Fruit fly (Drosophila melanogaster): ENCODE data around the gene mgl.

mgl gene

dm6 chrX:9355996-9356708, 143.8 kb downstream of the mgl start, which contains the start of the genes Zdhhc8 and BCL7-like (continued):
- TF ChIP-seq Blimp-1 (GFP tag; optimal IDR thresholded peaks at IDR 0.05) (peak; percentile 23), Doc2 (GFP tag; IDR thresholded peaks at IDR 0.05) (no peak), dmrt11E (tag; optimal IDR thresholded peaks at IDR 0.05) (peak; percentile 37), CG10462 (GFP tag; optimal IDR thresholded peaks at IDR 0.05) (peak; percentile 38), vnd (GFP tag; IDR thresholded peaks at IDR 0.05; ENCODE audit: partially characterized antibody) (peak; percentile 98), CG30403 (GFP tag; optimal IDR thresholded peaks at IDR 0.05) (peak; percentile 56), lmd (GFP tag; IDR thresholded peaks at IDR 0.05) (peak; percentile 35; the same call in 1 of the 2 replicates), CG33213 (GFP tag; optimal IDR thresholded peaks at IDR 0.05) (no peak), Lim3 (GFP tag; IDR thresholded peaks at IDR 0.05) (no peak), CG10959 (GFP tag; IDR thresholded peaks at IDR 0.05) (no peak), CoRest (tag; optimal IDR thresholded peaks at IDR 0.05) (peak; percentile 63), CG17802 (tag; optimal IDR thresholded peaks at IDR 0.05) (no peak), CG9437 (GFP tag; optimal IDR thresholded peaks at IDR 0.05) (peak; percentile 2), CG31224 (GFP tag; IDR thresholded peaks at IDR 0.05) (no peak), Spps (tag; optimal IDR thresholded peaks at IDR 0.05) (no peak), Lhr (GFP tag; optimal IDR thresholded peaks at IDR 0.05) (peak; percentile 71), ATbp (GFP tag; optimal IDR thresholded peaks at IDR 0.05) (no peak)

- peak; percentile 92 for TF ChIP-seq psq (GFP tag; optimal IDR thresholded peaks at IDR 0.05)
- peak in 1 of 2 experiments; percentile 46 for TF ChIP-seq Trl (optimal IDR thresholded peaks at IDR 0.05)
- no peak for TF ChIP-seq Trl (GFP tag; optimal IDR thresholded peaks at IDR 0.05)
- peak; percentile 50 for TF ChIP-seq CG1832 (GFP tag; optimal IDR thresholded peaks at IDR 0.05)
- no peak for TF ChIP-seq CG14441 (GFP tag; IDR thresholded peaks at IDR 0.05)
- TF ChIP-seq Sox100B (GFP tag; optimal IDR thresholded peaks at IDR 0.05) = peak; percentile 13
- TF ChIP-seq CG9437 (GFP tag; optimal IDR thresholded peaks at IDR 0.05) = no peak
- TF ChIP-seq Asciz (GFP tag; optimal IDR thresholded peaks at IDR 0.05) = peak; percentile 31
- peak; percentile 23 for TF ChIP-seq sd (tag; optimal IDR thresholded peaks at IDR 0.05)
- peak; percentile 30; the same call in 1 of the 2 replicates for TF ChIP-seq CG9932 (GFP tag; IDR thresholded peaks at IDR 0.05)
- no peak for TF ChIP-seq dan (GFP tag; IDR thresholded peaks at IDR 0.05)
- peak; percentile 15 for TF ChIP-seq Meics (GFP tag; optimal IDR thresholded peaks at IDR 0.05)
- TF ChIP-seq Tbp (GFP tag; optimal IDR thresholded peaks at IDR 0.05) = no peak
- TF ChIP-seq Dbx (GFP tag; IDR thresholded peaks at IDR 0.05) = peak; percentile 60; the same call in 1 of the 3 replicates
- peak; percentile 16 for TF ChIP-seq CG2678 (tag; optimal IDR thresholded peaks at IDR 0.05)
- TF ChIP-seq unpg (GFP tag; optimal IDR thresholded peaks at IDR 0.05) = peak; percentile 1
- no peak for TF ChIP-seq zf30C (GFP tag; optimal IDR thresholded peaks at IDR 0.05)
- peak; percentile 17 for TF ChIP-seq Sox102F (GFP tag; optimal IDR thresholded peaks at IDR 0.05)
- peak; percentile 24; the same call in 1 of the 2 replicates for TF ChIP-seq Drgx (GFP tag; IDR thresholded peaks at IDR 0.05)
- 0 out of 3 replicates have a peak, but pooled peaks have one; percentile 28 for TF ChIP-seq CG2199 (GFP tag; IDR thresholded peaks at IDR 0.05)
- peak; percentile 87 for TF ChIP-seq sens (GFP tag)
- TF ChIP-seq gem (tag; optimal IDR thresholded peaks at IDR 0.05) = peak; percentile 15
- no peak for TF ChIP-seq br (optimal IDR thresholded peaks at IDR 0.05)
- peak; percentile 82 for TF ChIP-seq crol (GFP tag; IDR thresholded peaks at IDR 0.05)
- no peak for TF ChIP-seq scrt (GFP tag; optimal IDR thresholded peaks at IDR 0.05)
- TF ChIP-seq Hr51 (GFP tag; optimal IDR thresholded peaks at IDR 0.05) = no peak
- TF ChIP-seq CG3163 (GFP tag; optimal IDR thresholded peaks at IDR 0.05) = peak; percentile 2
- TF ChIP-seq fd96Cb (tag; optimal IDR thresholded peaks at IDR 0.05) = peak; percentile 7
- peak; percentile 57 for TF ChIP-seq BtbVII (GFP tag; optimal IDR thresholded peaks at IDR 0.05)
- TF ChIP-seq CG10274 (GFP tag; optimal IDR thresholded peaks at IDR 0.05) = no peak
- peak; percentile 34 for TF ChIP-seq CG18599 (GFP tag; optimal IDR thresholded peaks at IDR 0.05)
These were observed 144.5 kb downstream of the mgl start for dm6 chrX:9355193-9355995.

All from whole organism, embryonic.